Worm (Caenorhabditis elegans): ENCODE results near the gene C06G4.6.

DNA sequence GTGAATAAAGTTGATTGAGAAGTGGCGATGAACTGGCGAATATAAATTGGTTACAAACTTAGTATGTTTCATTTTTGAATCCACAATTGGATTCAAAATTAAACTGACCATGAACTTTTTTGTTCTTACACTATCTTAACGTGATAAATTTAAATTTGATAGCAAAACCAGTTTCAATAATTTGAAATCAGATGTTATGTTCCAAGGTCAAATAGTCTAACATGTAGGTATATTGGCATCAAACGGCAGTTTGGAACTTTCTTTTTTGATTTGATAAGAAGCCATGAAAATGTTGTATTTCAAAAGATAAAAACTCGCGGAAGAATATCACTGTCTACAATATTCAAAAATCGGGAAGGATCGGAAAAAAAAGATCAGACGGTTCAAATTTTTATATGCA lies 31.9 kb downstream of the C06G4.6 start:
- TF ChIP-seq unc-39 (tag; optimal IDR thresholded peaks at IDR 0.05) (no peak), lin-13 (tag; optimal IDR thresholded peaks at IDR 0.05) (no peak), blmp-1 (tag; optimal IDR thresholded peaks at IDR 0.05) (no peak), ceh-43 (GFP tag; optimal IDR thresholded peaks at IDR 0.05) (no peak), snpc-4 (tag; optimal IDR thresholded peaks at IDR 0.05) (no peak), mab-5 (tag; optimal IDR thresholded peaks at IDR 0.05) (no peak), nhr-28 (tag; optimal IDR thresholded peaks at IDR 0.05) (no peak), sem-2 (GFP tag; optimal IDR thresholded peaks at IDR 0.05) (no peak), lsy-2 (tag; optimal IDR thresholded peaks at IDR 0.05) (no peak), ztf-11 (tag; optimal IDR thresholded peaks at IDR 0.05) (no peak), pha-4 (tag; optimal IDR thresholded peaks at IDR 0.05) (no peak), elt-1 (tag; optimal IDR thresholded peaks at IDR 0.05; ENCODE audit: borderline replicate concordance, insufficient read depth) (no peak), zip-8 (tag; optimal IDR thresholded peaks at IDR 0.05) (no peak), ham-2 (GFP tag; optimal IDR thresholded peaks at IDR 0.05) (no peak)
